Fruit fly (Drosophila melanogaster): ENCODE measurements around the gene Cap-D2.

Gene Cap-D2

DNA sequence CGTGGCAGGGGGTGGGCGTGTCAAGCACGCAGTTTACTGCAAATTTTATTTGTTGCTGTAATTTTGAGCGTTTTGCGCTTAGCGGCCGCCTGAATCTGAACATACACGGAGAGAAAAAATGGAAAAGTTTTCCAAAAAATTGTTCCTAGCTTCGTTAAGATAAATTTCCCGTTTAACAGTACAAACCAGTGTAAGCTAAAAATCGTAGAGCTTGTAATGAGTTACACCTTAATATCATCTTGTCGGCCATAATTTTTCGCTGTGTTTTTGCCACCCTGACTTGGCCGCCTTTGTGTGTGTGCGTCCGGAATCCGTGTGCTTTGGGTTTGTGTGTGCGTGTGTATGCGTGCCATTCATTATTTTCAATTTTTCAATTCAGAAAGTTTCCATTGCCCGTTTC is 24.0 kb upstream of the Cap-D2 start:
- no peak for TF ChIP-seq pdm3 (GFP tag; optimal IDR thresholded peaks at IDR 0.05)
- peak; percentile 12 for TF ChIP-seq CG31627 (GFP tag; optimal IDR thresholded peaks at IDR 0.05)

DNA sequence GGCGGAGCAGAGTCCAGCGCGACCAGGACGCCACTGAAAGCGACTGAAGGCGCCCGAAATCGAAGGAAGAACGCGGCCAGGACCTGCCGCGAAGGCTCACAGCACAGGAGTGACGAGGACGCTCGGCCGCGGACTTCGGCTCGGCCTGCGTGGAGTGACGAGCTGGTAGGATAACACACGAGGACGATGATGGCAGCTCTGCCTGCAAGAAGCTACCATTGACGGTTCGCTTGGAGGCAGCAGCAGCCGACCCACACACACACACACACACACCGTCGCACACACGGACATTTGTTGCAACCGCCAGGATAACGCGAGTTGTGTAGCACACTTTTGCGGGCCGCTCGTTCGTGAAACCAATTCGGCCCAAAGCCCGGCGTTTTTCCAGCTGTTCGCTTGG is 15.5 kb upstream of the Cap-D2 start, which contains the start of gene Dop1R2:
Dop1R2 (minus strand) TSS at position 35 of the 400 bp plus-strand sequence.
- TF ChIP-seq Eip78C (GFP tag), result no peak
- TF ChIP-seq Hr4 (GFP tag; optimal IDR thresholded peaks at IDR 0.05), result no peak
- no peak for TF ChIP-seq CG6854 (GFP tag; optimal IDR thresholded peaks at IDR 0.05)
- TF ChIP-seq dsx (GFP tag; optimal IDR thresholded peaks at IDR 0.05; ENCODE audit: poor library complexity, severe bottlenecking), result no peak
- TF ChIP-seq topi (GFP tag; optimal IDR thresholded peaks at IDR 0.05), result no peak
- no peak for TF ChIP-seq Gug (GFP tag; IDR thresholded peaks at IDR 0.05)
- TF ChIP-seq CG10669 (GFP tag; optimal IDR thresholded peaks at IDR 0.05), result no peak
- TF ChIP-seq Sox102F (GFP tag; optimal IDR thresholded peaks at IDR 0.05), result no peak
- no peak for TF ChIP-seq OdsH (GFP tag; optimal IDR thresholded peaks at IDR 0.05)
- no peak for TF ChIP-seq Met (GFP tag; optimal IDR thresholded peaks at IDR 0.05)
- no peak for TF ChIP-seq spab (GFP tag; optimal IDR thresholded peaks at IDR 0.05)
- TF ChIP-seq net (GFP tag; optimal IDR thresholded peaks at IDR 0.05), result no peak
- no peak for TF ChIP-seq fd59A (GFP tag; optimal IDR thresholded peaks at IDR 0.05)
- no peak for TF ChIP-seq CG11294 (GFP tag; IDR thresholded peaks at IDR 0.05)
- no peak for TF ChIP-seq CG11762 (GFP tag; optimal IDR thresholded peaks at IDR 0.05; ENCODE audit: insufficient read depth)
- no peak for TF ChIP-seq svp (GFP tag)

DNA sequence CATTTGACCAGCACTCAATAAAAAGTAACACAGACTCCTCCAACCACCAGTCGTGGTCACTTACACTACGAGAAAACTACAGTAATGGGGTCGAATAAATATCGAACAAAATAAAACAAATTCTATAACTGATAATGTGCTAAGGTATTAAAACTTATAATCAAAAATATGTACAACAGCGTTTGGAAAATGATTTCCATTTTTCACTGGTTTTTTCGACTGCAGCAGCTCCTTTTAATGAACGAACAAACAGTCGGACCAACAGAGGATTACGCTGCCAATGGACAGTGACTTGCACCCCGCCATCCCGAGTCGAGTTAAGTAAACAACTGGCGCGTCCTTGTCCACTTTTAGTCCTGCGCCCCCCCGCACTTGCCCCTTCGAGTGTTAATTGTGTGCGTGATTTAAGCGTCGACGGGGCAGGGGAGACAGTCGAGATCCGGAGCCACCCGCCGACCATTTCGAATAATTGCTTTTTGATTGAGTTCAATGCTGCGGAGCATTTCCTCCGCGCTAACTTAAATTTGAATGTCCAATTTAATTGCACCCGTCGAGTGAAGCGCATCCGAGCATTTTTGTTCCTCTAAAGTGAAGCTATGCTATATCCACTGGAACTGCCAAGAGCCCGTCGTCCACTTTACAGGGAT is 11.1 kb upstream of the Cap-D2 start, which contains the start of gene ppk21:
ppk21 (plus strand) TSS at position 597 of the 647 bp plus-strand sequence.
- TF ChIP-seq dac (GFP tag; optimal IDR thresholded peaks at IDR 0.05), result no peak
- TF ChIP-seq Gug (GFP tag; IDR thresholded peaks at IDR 0.05), result no peak
- peak; percentile 29 for TF ChIP-seq svp (GFP tag)
- TF ChIP-seq CG6854 (GFP tag; optimal IDR thresholded peaks at IDR 0.05), result no peak

DNA sequence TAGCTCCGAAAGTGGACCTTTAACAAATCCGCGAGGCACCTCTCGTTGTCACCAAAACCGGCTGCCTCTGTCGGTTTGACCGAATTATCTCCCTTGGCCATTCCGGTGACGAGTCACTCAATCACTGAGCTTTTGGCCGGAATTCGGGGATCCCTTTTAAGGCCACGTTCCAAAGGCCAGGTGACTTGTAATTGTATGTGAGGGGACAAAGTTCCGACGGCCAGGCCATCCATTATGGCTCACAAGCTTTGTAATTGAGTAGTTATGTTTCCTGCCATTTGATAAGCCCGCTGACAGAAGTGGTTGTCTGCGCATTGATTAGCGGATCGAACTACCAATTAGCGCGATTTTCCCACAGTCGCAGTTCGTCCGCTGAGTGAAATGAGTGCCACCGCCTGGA is 6.7 kb upstream of the Cap-D2 start, which contains the start of the genes ppk20 and ppk30:
ppk20 (minus strand) TSS at position 101 of the 400 bp plus-strand sequence.
ppk30 (plus strand) TSS at position 373 of the 400 bp plus-strand sequence.
- no peak for TF ChIP-seq Gug (GFP tag; IDR thresholded peaks at IDR 0.05)
- no peak for TF ChIP-seq Blimp-1 (GFP tag; optimal IDR thresholded peaks at IDR 0.05)

DNA sequence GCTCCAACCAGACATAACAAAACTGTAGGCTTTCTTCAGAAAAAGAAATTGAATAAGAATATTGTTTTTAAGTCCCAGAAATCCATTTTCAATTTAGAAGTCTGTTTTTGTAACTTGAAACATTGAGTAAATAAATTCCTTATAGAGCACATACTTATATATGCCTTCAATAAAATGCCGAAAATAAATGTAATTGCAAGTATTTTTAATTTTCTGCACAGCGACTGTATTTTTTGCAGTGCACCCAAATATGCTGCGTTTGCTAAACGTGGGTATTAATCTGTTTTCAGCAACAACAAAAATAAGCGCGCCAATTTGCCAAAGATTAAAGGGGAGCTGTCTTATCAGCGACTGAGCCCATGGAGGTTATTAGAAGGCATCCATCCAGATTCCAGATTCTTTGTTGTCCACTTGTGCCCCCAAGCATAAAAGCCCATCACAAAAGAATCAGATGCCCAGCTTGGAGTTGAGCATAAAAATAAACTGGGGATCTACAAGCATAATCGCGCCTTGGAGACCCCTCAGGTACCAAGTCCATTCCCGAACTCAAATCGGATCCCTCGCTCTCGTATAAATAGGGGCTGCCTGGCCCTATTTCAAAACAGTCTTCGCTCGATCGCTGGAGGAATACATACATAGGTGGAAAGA is 4.3 kb upstream of the Cap-D2 start, which contains the start of gene Obp99a:
Obp99a (plus strand) TSS at position 598 of the 648 bp plus-strand sequence.
- peak; percentile 74 for TF ChIP-seq svp (GFP tag)
- no peak for TF ChIP-seq CG8319 (GFP tag; optimal IDR thresholded peaks at IDR 0.05)
- peak; percentile 42 for TF ChIP-seq Eip78C (GFP tag)

DNA sequence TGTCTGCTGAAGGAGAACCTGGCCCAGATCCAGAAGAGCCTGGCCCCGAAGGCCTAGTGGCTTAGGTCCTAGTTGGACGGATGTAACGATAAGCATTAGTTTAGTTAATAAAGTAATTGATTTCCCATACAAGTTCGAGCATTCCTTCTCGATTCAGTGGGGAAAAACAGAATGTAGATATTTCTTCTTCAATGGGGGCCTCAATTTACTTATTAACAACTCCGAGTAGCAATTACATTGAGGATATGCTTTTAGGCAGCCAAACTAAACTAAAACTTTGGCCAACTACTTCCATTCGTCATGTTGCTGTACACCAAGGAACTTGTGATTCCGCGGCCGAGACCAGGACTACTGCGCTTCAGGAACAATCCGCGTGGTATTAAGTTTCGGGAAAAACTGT is 3.3 kb upstream of the Cap-D2 start, which contains the start of gene ppk19:
ppk19 (plus strand) TSS at position 301 of the 400 bp plus-strand sequence.
- TF ChIP-seq CG9139 (GFP tag; optimal IDR thresholded peaks at IDR 0.05), result no peak
- no peak for TF ChIP-seq OdsH (GFP tag; optimal IDR thresholded peaks at IDR 0.05)

DNA sequence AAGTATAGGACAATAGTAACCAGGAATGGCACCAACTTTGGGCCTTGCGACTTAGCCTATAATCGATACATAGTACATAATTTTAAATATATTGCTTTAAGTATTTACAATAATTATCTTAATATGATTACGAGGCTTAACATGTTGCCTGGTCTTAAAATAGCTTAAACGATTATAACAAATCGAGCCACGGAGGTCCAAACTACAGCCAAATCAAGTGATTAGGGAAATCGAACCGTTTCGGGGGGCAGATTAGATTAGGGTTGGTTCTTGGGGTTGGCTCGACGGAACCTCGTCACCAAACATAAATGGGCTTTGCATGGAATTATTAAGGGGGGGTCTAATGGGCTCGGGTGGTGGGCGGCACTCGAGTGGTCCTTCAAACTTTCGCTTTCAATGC is 5.8 kb downstream of the Cap-D2 start:
- TF ChIP-seq CG32006 (GFP tag; optimal IDR thresholded peaks at IDR 0.05) (no peak), fd85E (GFP tag; optimal IDR thresholded peaks at IDR 0.05) (no peak), CG11294 (GFP tag; IDR thresholded peaks at IDR 0.05) (no peak), CG6792 (GFP tag; optimal IDR thresholded peaks at IDR 0.05) (no peak), Eip78C (GFP tag) (no peak), CG7368 (GFP tag; optimal IDR thresholded peaks at IDR 0.05) (no peak), CG9139 (GFP tag; optimal IDR thresholded peaks at IDR 0.05) (no peak), pdm3 (GFP tag; optimal IDR thresholded peaks at IDR 0.05) (no peak), Blimp-1 (GFP tag; optimal IDR thresholded peaks at IDR 0.05) (no peak), CG3032 (tag; optimal IDR thresholded peaks at IDR 0.05) (no peak), Sox15 (GFP tag; optimal IDR thresholded peaks at IDR 0.05) (no peak), CG10631 (GFP tag; optimal IDR thresholded peaks at IDR 0.05) (no peak), Sox102F (GFP tag; optimal IDR thresholded peaks at IDR 0.05) (no peak), salr (GFP tag; optimal IDR thresholded peaks at IDR 0.05) (no peak)
